Fruit fly (Drosophila melanogaster): Measurements from ENCODE around the gene Mvl.
A peak's percentile ranks its signal among the peaks of the same experiment; 100 is the strongest.

The Mvl gene

dm6 chr3R:21064000-21064924 lies 3.7 kb upstream of the Mvl start, which contains the start of gene Cortactin:
Gene Cortactin, minus strand, starts transcription at chr3R:21064471.
- TF ChIP-seq CG8478 (optimal IDR thresholded peaks at IDR 0.05) (no peak), CTCF (optimal IDR thresholded peaks at IDR 0.05) (peak in 1 of 2 experiments; percentile 47)

- TF ChIP-seq CTCF (optimal IDR thresholded peaks at IDR 0.05) (no peak), CG8478 (optimal IDR thresholded peaks at IDR 0.05) (no peak)
These were observed 2.8 kb upstream of the Mvl start for dm6 chr3R:21063433-21063832.

- TF ChIP-seq CG8478 (optimal IDR thresholded peaks at IDR 0.05) (no peak), CTCF (optimal IDR thresholded peaks at IDR 0.05) (no peak)
These were observed 879 bp downstream of the Mvl start for dm6 chr3R:21059486-21060356.

DNA sequence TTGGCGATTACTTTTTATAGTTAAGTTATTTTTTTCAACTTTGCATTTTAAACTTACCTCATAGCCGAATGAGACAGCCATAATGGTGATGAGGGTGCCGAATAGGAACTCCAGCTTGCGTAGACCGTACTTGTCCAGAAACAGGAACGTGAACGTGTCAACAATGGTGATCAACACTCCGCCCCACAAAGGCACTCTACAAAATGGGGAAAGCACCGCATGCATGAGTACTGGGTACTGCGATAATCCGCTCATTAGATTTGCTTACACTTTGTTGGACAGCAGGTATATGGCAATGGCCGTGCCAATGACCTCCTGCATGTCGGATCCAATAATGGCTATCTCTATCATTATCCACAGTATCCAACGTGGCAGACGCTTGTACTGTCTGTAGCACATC lies 3.1 kb downstream of the Mvl start:
- TF ChIP-seq CTCF (optimal IDR thresholded peaks at IDR 0.05) (no peak), CG8478 (optimal IDR thresholded peaks at IDR 0.05) (no peak)

DNA sequence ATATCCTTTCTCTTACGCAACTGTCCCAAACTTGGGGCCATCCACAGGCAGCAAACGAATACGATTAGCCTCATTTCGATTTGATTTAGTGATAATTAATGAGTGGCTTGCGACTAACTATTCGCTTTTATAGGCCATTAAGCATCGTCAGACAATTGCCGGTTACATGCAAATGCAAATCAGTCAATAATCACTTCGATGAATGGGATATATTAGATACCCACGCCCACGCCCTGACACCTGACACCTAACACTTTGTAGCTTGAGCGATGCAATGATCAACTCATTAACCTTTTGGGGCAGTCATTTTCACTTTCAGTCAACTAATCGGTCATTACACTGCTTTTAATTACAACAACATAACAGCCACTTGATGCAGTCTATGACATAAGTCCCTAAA lies 9.7 kb downstream of the Mvl start, which contains the start of gene Jhbp15:
Gene Jhbp15, minus strand, starts transcription at position 101 of the 400 bp plus-strand sequence.
- TF ChIP-seq CTCF (optimal IDR thresholded peaks at IDR 0.05), result no peak
- TF ChIP-seq CG8478 (optimal IDR thresholded peaks at IDR 0.05), result no peak

dm6 chr3R:21048729-21049128 lies 11.9 kb downstream of the Mvl start, which contains the start of gene CG7079:
Gene CG7079, minus strand, starts transcription at chr3R:21048829.
- TF ChIP-seq CTCF (optimal IDR thresholded peaks at IDR 0.05) (no peak), CG8478 (optimal IDR thresholded peaks at IDR 0.05) (no peak)

- no peak for TF ChIP-seq CG8478 (optimal IDR thresholded peaks at IDR 0.05)
- no peak for TF ChIP-seq CTCF (optimal IDR thresholded peaks at IDR 0.05)
These were observed 13.7 kb downstream of the Mvl start, which contains the start of gene CG31207 for dm6 chr3R:21046927-21047326. Gene CG31207, minus strand, starts transcription at chr3R:21047027.

DNA sequence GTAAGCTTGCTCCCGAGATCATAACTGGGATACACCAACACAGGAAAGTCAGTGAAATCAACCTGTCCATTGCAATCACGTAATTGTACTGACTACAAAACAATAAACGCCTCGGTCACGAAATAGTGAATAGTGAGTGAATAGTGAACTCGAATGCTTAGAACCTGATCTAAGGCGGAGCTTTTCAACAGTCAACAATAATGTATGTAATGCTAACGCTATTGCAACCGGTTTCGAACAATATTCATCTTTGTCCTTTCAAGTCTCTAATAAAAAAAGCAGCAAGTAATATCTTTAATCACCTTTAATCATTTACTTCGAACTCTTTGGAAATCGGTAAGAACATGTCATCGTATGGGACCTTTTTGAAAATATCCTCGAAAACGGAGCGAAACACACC lies 14.9 kb downstream of the Mvl start, which contains the start of gene CG31189:
Gene CG31189, minus strand, starts transcription at position 101 of the 400 bp plus-strand sequence.
- no peak for TF ChIP-seq CTCF (optimal IDR thresholded peaks at IDR 0.05)
- TF ChIP-seq CG8478 (optimal IDR thresholded peaks at IDR 0.05), result no peak

DNA sequence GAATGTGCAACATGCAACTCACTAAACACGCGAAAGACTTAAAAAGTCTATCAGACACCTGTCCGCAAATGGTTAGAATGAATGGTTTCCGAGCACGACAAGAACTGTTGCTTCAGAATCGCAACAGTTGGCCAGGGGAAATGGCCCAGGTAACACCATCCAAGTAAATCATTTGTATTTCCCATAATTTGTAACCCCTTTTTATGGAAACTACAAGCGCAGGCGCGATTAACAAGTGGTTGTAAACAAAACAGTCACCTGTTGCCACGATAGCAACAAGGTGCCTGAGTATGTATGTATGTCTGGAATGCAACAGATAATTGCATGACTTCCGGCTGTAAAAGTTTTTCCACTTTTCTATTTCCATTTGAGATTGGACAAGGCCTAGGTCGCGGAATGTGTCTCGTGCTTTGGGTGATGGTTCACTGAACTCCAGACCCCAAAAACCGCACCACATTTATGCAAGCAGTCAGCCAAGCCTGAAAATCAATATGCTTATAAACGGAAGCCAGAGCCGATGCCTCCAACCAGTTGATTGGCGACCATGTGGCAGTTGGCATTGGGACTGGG lies 17.0 kb downstream of the Mvl start, which contains the start of gene CG12278:
Gene CG12278, plus strand, starts transcription at position 520 of the 570 bp plus-strand sequence.
- TF ChIP-seq CG8478 (optimal IDR thresholded peaks at IDR 0.05), result no peak
- no peak for TF ChIP-seq CTCF (optimal IDR thresholded peaks at IDR 0.05)

DNA sequence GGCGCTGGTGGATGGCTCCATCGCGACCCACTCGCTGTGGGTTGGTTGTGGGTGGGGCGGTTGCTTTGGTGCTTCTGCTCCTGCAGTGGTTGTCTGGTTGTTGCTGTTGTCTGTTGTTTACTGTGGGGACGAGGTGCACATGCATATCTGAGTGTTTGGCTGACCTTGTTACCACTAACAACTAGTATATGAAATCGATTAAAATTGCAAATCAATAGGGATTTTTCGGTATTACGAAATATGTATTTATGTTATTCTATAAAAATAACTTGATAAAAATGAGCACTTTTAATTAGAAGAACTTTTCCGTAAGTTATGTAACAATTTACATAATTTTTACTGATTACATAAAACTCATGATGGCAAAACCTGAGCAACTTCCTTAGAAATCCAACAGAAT lies 18.2 kb downstream of the Mvl start, which contains the start of gene Dhc93AB:
Gene Dhc93AB, minus strand, starts transcription at position 101 of the 400 bp plus-strand sequence.
- TF ChIP-seq CG8478 (optimal IDR thresholded peaks at IDR 0.05) (no peak), CTCF (optimal IDR thresholded peaks at IDR 0.05) (no peak)

- TF ChIP-seq CTCF (optimal IDR thresholded peaks at IDR 0.05) (no peak), CG8478 (optimal IDR thresholded peaks at IDR 0.05) (no peak)
These were observed 35.1 kb downstream of the Mvl start for dm6 chr3R:21025508-21025907.

- TF ChIP-seq CG8478 (optimal IDR thresholded peaks at IDR 0.05) (no peak), CTCF (optimal IDR thresholded peaks at IDR 0.05) (no peak)
These were observed 36.6 kb downstream of the Mvl start, which contains the start of gene peg for dm6 chr3R:21023902-21024541. Gene peg, minus strand, starts transcription at chr3R:21024163.

- TF ChIP-seq CTCF (optimal IDR thresholded peaks at IDR 0.05) (no peak), CG8478 (optimal IDR thresholded peaks at IDR 0.05) (no peak)
These were observed 37.7 kb downstream of the Mvl start for dm6 chr3R:21022769-21023517.
